Fruit fly (Drosophila melanogaster) whole organism, wandering third instar larva: Measurements from ENCODE around the gene FucT6.

ENCODE experiments used
- Hr78 ChIP-seq: fragments of >200 bp; optimal IDR thresholded peaks from 2 replicates; lab custom pipeline; 2017; ENCODE audit warnings: missing biosample characterization, missing genetic modification characterization
- Myc ChIP-seq: fragments of >200 bp; optimal IDR thresholded peaks from 2 replicates; lab custom pipeline; 2017
- ey ChIP-seq: fragments of 200-800 bp; sonication (Bioruptor generic); optimal IDR thresholded peaks from 2 replicates; lab custom pipeline; 2016; ENCODE audit warnings: missing biosample characterization, missing genetic modification characterization
- pan ChIP-seq: fragments of >200 bp; optimal IDR thresholded peaks from 2 replicates; lab custom pipeline; 2017

dm6 chrX:11659634-11660033 is 50.1 kb downstream of the FucT6 start:
- TF ChIP-seq Hr78 (GFP tag; lab: Kevin White, UChicago) (no peak), pan (lab: Kevin White, UChicago) (no peak), Myc (lab: Kevin White, UChicago) (no peak), ey (no peak)
